Fruit fly (Drosophila melanogaster) whole organism, prepupa: ENCODE measurements around the gene CG1986.
A peak's percentile ranks its signal among the peaks of the same experiment; 100 is the strongest.

Experiments
- Blimp-1 ChIP-seq: fragments of 200-800 bp; sonication (Bioruptor generic); optimal IDR thresholded peaks from 3 replicates; lab custom pipeline; 2017; ENCODE audit warnings: missing biosample characterization, missing genetic modification characterization, mild to moderate bottlenecking, moderate library complexity, missing genetic modification reagents
- CG10631 ChIP-seq: fragments of 200-800 bp; sonication (Bioruptor generic); optimal IDR thresholded peaks from 2 replicates; lab custom pipeline; 2016; ENCODE audit warnings: missing biosample characterization, missing genetic modification characterization
- CG10669 ChIP-seq: fragments of 200-800 bp; sonication (Bioruptor generic); optimal IDR thresholded peaks from 3 replicates; lab custom pipeline; 2018; ENCODE audit warnings: missing biosample characterization, mild to moderate bottlenecking, missing genetic modification characterization, moderate library complexity
- CG11762 ChIP-seq: fragments of 200-800 bp; sonication (Bioruptor generic); optimal IDR thresholded peaks from 3 replicates; lab custom pipeline; 2016; ENCODE audit warnings: missing biosample characterization, missing genetic modification characterization; ENCODE audit not compliant: insufficient read depth
- CG11902 ChIP-seq: fragments of 200-800 bp; sonication (Bioruptor generic); optimal IDR thresholded peaks from 3 replicates; lab custom pipeline; 2016; ENCODE audit warnings: missing biosample characterization, missing genetic modification characterization
- CG15336 ChIP-seq: fragments of 200-800 bp; sonication (Bioruptor generic); IDR thresholded peaks from 2 replicates; pipeline ENCODE4 v1.3.6; 2022; ENCODE audit warnings: missing biosample characterization, missing genetic modification characterization
- CG1621 ChIP-seq: fragments of 200-800 bp; sonication (Bioruptor generic); optimal IDR thresholded peaks from 3 replicates; lab custom pipeline; 2018; ENCODE audit warnings: missing biosample characterization, mild to moderate bottlenecking, missing genetic modification characterization
- CG16779 ChIP-seq: fragments of 200-800 bp; sonication (Bioruptor generic); optimal IDR thresholded peaks from 3 replicates; lab custom pipeline; 2017; ENCODE audit warnings: missing biosample characterization, mild to moderate bottlenecking, missing genetic modification characterization
- CG31627 ChIP-seq: fragments of 200-800 bp; sonication (Bioruptor generic); optimal IDR thresholded peaks from 3 replicates; lab custom pipeline; 2016; ENCODE audit warnings: missing biosample characterization, missing genetic modification characterization
- CG34406 ChIP-seq: fragments of 200-800 bp; sonication (Bioruptor generic); optimal IDR thresholded peaks from 3 replicates; lab custom pipeline; 2016; ENCODE audit warnings: missing biosample characterization, missing genetic modification characterization
- CG4318 ChIP-seq: fragments of 200-800 bp; sonication (Bioruptor generic); optimal IDR thresholded peaks from 3 replicates; lab custom pipeline; 2017; ENCODE audit warnings: missing biosample characterization, mild to moderate bottlenecking, missing genetic modification characterization
- CG6163 ChIP-seq: fragments of 200-800 bp; sonication (Bioruptor generic); IDR thresholded peaks from 3 replicates; pipeline ENCODE4 v1.3.6; 2022; ENCODE audit warnings: missing biosample characterization, missing genetic modification characterization
- CG6276 ChIP-seq: fragments of 200-800 bp; sonication (Bioruptor generic); optimal IDR thresholded peaks from 2 replicates; lab custom pipeline; 2017; ENCODE audit warnings: missing biosample characterization, mild to moderate bottlenecking, missing genetic modification characterization
- CG6792 ChIP-seq: fragments of 200-800 bp; sonication (Bioruptor generic); optimal IDR thresholded peaks from 3 replicates; lab custom pipeline; 2016; ENCODE audit warnings: missing biosample characterization, missing genetic modification characterization
- CG6808 ChIP-seq: fragments of 200-800 bp; sonication (Bioruptor generic); optimal IDR thresholded peaks from 3 replicates; lab custom pipeline; 2017; ENCODE audit warnings: missing biosample characterization, missing genetic modification characterization, mild to moderate bottlenecking, moderate library complexity, missing genetic modification reagents
- CG6854 ChIP-seq: fragments of 200-800 bp; sonication (Bioruptor generic); optimal IDR thresholded peaks from 2 replicates; lab custom pipeline; 2017; ENCODE audit warnings: missing biosample characterization, mild to moderate bottlenecking, missing genetic modification characterization
- CG7368 ChIP-seq: fragments of 200-800 bp; sonication (Bioruptor generic); optimal IDR thresholded peaks from 3 replicates; lab custom pipeline; 2016; ENCODE audit warnings: missing biosample characterization, missing genetic modification characterization
- CG8319 ChIP-seq: fragments of 200-800 bp; sonication (Bioruptor generic); optimal IDR thresholded peaks from 3 replicates; lab custom pipeline; 2016; ENCODE audit warnings: missing biosample characterization, missing genetic modification characterization
- CG9139 ChIP-seq: fragments of 200-800 bp; sonication (Bioruptor generic); optimal IDR thresholded peaks from 3 replicates; lab custom pipeline; 2017; ENCODE audit warnings: missing biosample characterization, mild to moderate bottlenecking, missing genetic modification characterization
- Eip78C ChIP-seq: fragments of 200-800 bp; sonication (Bioruptor generic); peaks from one replicate; lab custom pipeline; 2016; ENCODE audit warnings: missing biosample characterization, missing genetic modification characterization
- Ets21C ChIP-seq: fragments of 200-800 bp; sonication (Bioruptor generic); optimal IDR thresholded peaks from 3 replicates; lab custom pipeline; 2016; ENCODE audit warnings: missing biosample characterization, missing genetic modification characterization
- Ets96B ChIP-seq: fragments of 200-800 bp; optimal IDR thresholded peaks from 2 replicates; lab custom pipeline; 2019; ENCODE audit warnings: missing biosample characterization, mild to moderate bottlenecking, missing genetic modification characterization, moderate library complexity
- Gug ChIP-seq: fragments of 200-800 bp; sonication (Bioruptor generic); IDR thresholded peaks from 2 replicates; pipeline ENCODE4 v1.3.6; 2022; ENCODE audit warnings: missing biosample characterization, missing genetic modification characterization
- Hr39 ChIP-seq: fragments of 200-800 bp; sonication (Bioruptor generic); optimal IDR thresholded peaks from 2 replicates; lab custom pipeline; 2016; ENCODE audit warnings: missing biosample characterization, missing genetic modification characterization
- Hr4 ChIP-seq: fragments of 200-800 bp; sonication (Bioruptor generic); optimal IDR thresholded peaks from 3 replicates; lab custom pipeline; 2016; ENCODE audit warnings: missing biosample characterization, missing genetic modification characterization
- Lpt ChIP-seq: fragments of 200-800 bp; sonication (Bioruptor generic); optimal IDR thresholded peaks from 3 replicates; lab custom pipeline; 2016; ENCODE audit warnings: missing biosample characterization, missing genetic modification characterization
- OdsH ChIP-seq: fragments of 200-800 bp; sonication (Bioruptor generic); optimal IDR thresholded peaks from 3 replicates; lab custom pipeline; 2016; ENCODE audit warnings: missing biosample characterization, missing genetic modification characterization
- Smox ChIP-seq: fragments of 200-800 bp; sonication (Bioruptor generic); optimal IDR thresholded peaks from 3 replicates; lab custom pipeline; 2016; ENCODE audit warnings: missing biosample characterization, missing genetic modification characterization
- Sox15 ChIP-seq: fragments of 200-800 bp; sonication (Bioruptor generic); optimal IDR thresholded peaks from 3 replicates; lab custom pipeline; 2016; ENCODE audit warnings: missing biosample characterization, missing genetic modification characterization
- achi ChIP-seq: fragments of 200-800 bp; sonication (Bioruptor generic); optimal IDR thresholded peaks from 3 replicates; lab custom pipeline; 2016; ENCODE audit warnings: missing biosample characterization, missing genetic modification characterization
- acj6 ChIP-seq: fragments of 200-800 bp; sonication (Bioruptor generic); optimal IDR thresholded peaks from 3 replicates; lab custom pipeline; 2016; ENCODE audit warnings: missing biosample characterization, missing genetic modification characterization
- cyc ChIP-seq: fragments of 200-800 bp; sonication (Bioruptor generic); optimal IDR thresholded peaks from 3 replicates; lab custom pipeline; 2016; ENCODE audit warnings: missing biosample characterization, missing genetic modification characterization
- dac ChIP-seq: fragments of 200-800 bp; sonication (Bioruptor generic); optimal IDR thresholded peaks from 2 replicates; lab custom pipeline; 2017; ENCODE audit warnings: missing biosample characterization, mild to moderate bottlenecking, missing genetic modification characterization
- dsx ChIP-seq: fragments of 200-800 bp; optimal IDR thresholded peaks from 3 replicates; lab custom pipeline; 2019; ENCODE audit warnings: missing biosample characterization, mild to moderate bottlenecking, missing genetic modification characterization, moderate library complexity; ENCODE audit not compliant: poor library complexity, severe bottlenecking
- eg ChIP-seq: fragments of 200-800 bp; sonication (Bioruptor generic); IDR thresholded peaks from 3 replicates; pipeline ENCODE4 v1.3.6; 2022; ENCODE audit warnings: missing biosample characterization, missing genetic modification characterization
- fd85E ChIP-seq: fragments of 200-800 bp; sonication (Bioruptor generic); optimal IDR thresholded peaks from 3 replicates; lab custom pipeline; 2016; ENCODE audit warnings: missing biosample characterization, missing genetic modification characterization
- net ChIP-seq: fragments of 200-800 bp; sonication (Bioruptor generic); optimal IDR thresholded peaks from 3 replicates; lab custom pipeline; 2016; ENCODE audit warnings: missing biosample characterization, missing genetic modification characterization
- pdm3 ChIP-seq: fragments of 200-800 bp; sonication (Bioruptor generic); optimal IDR thresholded peaks from 3 replicates; lab custom pipeline; 2016; ENCODE audit warnings: missing biosample characterization, missing genetic modification characterization
- spab ChIP-seq: fragments of 200-800 bp; sonication (Bioruptor generic); optimal IDR thresholded peaks from 2 replicates; lab custom pipeline; 2017; ENCODE audit warnings: missing biosample characterization, mild to moderate bottlenecking, missing genetic modification characterization, missing genetic modification reagents
- svp ChIP-seq: fragments of 200-800 bp; sonication (Bioruptor generic); peaks from one replicate; lab custom pipeline; 2016; ENCODE audit warnings: missing biosample characterization, missing genetic modification characterization
- topi ChIP-seq: fragments of 200-800 bp; sonication (Bioruptor generic); optimal IDR thresholded peaks from 3 replicates; lab custom pipeline; 2016; ENCODE audit warnings: missing biosample characterization, missing genetic modification characterization
- vri ChIP-seq: fragments of 200-800 bp; sonication (Bioruptor generic); optimal IDR thresholded peaks from 3 replicates; lab custom pipeline; 2016; ENCODE audit warnings: missing biosample characterization, mild to moderate bottlenecking, missing genetic modification characterization

Gene CG1986

dm6 chrX:9879570-9879969, 31.4 kb downstream of the CG1986 start, which contains the start of gene CG9686:
Gene CG9686 (plus strand): TSS chrX:9879870.
- TF ChIP-seq svp (peak; percentile 89), topi (GFP tag; lab: Kevin White, UChicago) (no peak), Eip78C (GFP tag; lab: Kevin White, UChicago) (peak; percentile 5), CG10631 (GFP tag; lab: Kevin White, UChicago) (no peak)

dm6 chrX:9878125-9878524, 32.8 kb downstream of the CG1986 start, which contains the start of gene CG1468:
Gene CG1468 (plus strand): TSS chrX:9878422.
- TF ChIP-seq svp (peak; percentile 100), CG9139 (GFP tag; lab: Kevin White, UChicago) (no peak), Sox15 (GFP tag; lab: Kevin White, UChicago) (no peak), Eip78C (GFP tag; lab: Kevin White, UChicago) (peak; percentile 57), Blimp-1 (no peak), Hr39 (GFP tag; lab: Kevin White, UChicago) (no peak), spab (GFP tag; lab: Kevin White, UChicago) (no peak)

- TF ChIP-seq svp (peak; percentile 40), Blimp-1 (no peak)
These were observed 33.7 kb downstream of the CG1986 start for dm6 chrX:9877240-9877639.

- TF ChIP-seq pdm3 (GFP tag; lab: Kevin White, UChicago) (peak; percentile 21), CG7368 (GFP tag; lab: Kevin White, UChicago) (no peak), CG6808 (GFP tag; lab: Kevin White, UChicago) (no peak), Eip78C (GFP tag; lab: Kevin White, UChicago) (peak; percentile 66), achi (GFP tag; lab: Kevin White, UChicago) (no peak), eg (GFP tag; lab: Robert Waterston, UW) (peak; percentile 81), CG4318 (GFP tag; lab: Kevin White, UChicago) (no peak), CG11762 (no peak), CG6854 (GFP tag; lab: Kevin White, UChicago) (no peak), CG10631 (GFP tag; lab: Kevin White, UChicago) (no peak), CG1621 (no peak), dac (GFP tag; lab: Kevin White, UChicago) (no peak), CG6792 (GFP tag; lab: Kevin White, UChicago) (no peak), Blimp-1 (no peak), Ets21C (GFP tag; lab: Kevin White, UChicago) (no peak), CG10669 (no peak), net (GFP tag; lab: Kevin White, UChicago) (no peak), Hr4 (GFP tag; lab: Kevin White, UChicago) (peak; percentile 65), topi (GFP tag; lab: Kevin White, UChicago) (peak; percentile 20), Lpt (GFP tag; lab: Kevin White, UChicago) (no peak), Gug (GFP tag; lab: Robert Waterston, UW) (peak; percentile 22; the same call in 1 of the 2 replicates), vri (GFP tag; lab: Kevin White, UChicago) (no peak), CG31627 (GFP tag; lab: Kevin White, UChicago) (peak; percentile 32), dsx (GFP tag; lab: Kevin White, UChicago) (no peak), CG8319 (GFP tag; lab: Kevin White, UChicago) (no peak), CG15336 (GFP tag; lab: Robert Waterston, UW) (peak; percentile 73), CG6276 (GFP tag; lab: Kevin White, UChicago) (peak; percentile 46), svp (peak; percentile 77), CG9139 (GFP tag; lab: Kevin White, UChicago) (no peak), Ets96B (tag; lab: Kevin White, UChicago) (no peak), CG6163 (GFP tag; lab: Robert Waterston, UW) (peak; percentile 72; the same call in 2 of the 3 replicates), Sox15 (GFP tag; lab: Kevin White, UChicago) (no peak), acj6 (GFP tag; lab: Kevin White, UChicago) (peak; percentile 14), spab (GFP tag; lab: Kevin White, UChicago) (no peak), fd85E (GFP tag; lab: Kevin White, UChicago) (no peak), CG11902 (GFP tag; lab: Kevin White, UChicago) (no peak), Smox (GFP tag; lab: Kevin White, UChicago) (no peak), cyc (GFP tag; lab: Kevin White, UChicago) (peak; percentile 35), CG16779 (tag; lab: Kevin White, UChicago) (no peak), OdsH (GFP tag; lab: Kevin White, UChicago) (peak; percentile 12), CG34406 (GFP tag; lab: Kevin White, UChicago) (no peak)
These were observed 34.7 kb downstream of the CG1986 start, which contains the start of gene CG15247 for dm6 chrX:9875948-9876853. Gene CG15247 (minus strand): TSS chrX:9876672.
